Worm (Caenorhabditis elegans): ENCODE results near the gene bcl-11.

bcl-11 gene

DNA sequence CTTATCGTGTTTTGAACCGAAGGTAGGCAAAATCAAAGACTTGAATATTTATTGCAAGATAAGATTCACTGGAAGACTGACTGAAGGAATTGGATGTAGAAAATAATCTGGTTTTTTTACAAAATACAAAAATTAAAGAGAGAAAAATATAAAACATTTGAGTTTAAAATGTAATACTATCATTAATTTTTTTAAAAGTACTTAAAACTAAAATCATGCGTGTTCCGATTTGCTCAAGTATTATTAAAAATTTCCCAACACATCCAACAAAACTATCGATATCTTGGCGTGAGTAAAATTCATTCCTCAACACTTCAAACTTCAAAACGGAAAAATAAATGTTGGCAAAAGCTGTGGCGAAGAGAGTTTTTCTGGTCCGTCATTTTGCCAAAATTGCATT, 34.3 kb downstream of the bcl-11 start, which contains the start of gene F57F4.1:
Gene F57F4.1, plus strand, starts transcription at position 301 of the 400 bp plus-strand sequence.
- TF ChIP-seq hlh-30 (tag; optimal IDR thresholded peaks at IDR 0.05; ENCODE audit: insufficient read depth) (no peak), odd-2 (tag; optimal IDR thresholded peaks at IDR 0.05) (no peak), unc-3 (GFP tag; conservative IDR thresholded peaks at IDR 0.05) (no peak), unc-3 (tag; optimal IDR thresholded peaks at IDR 0.05) (no peak), nfya-1 (tag; optimal IDR thresholded peaks at IDR 0.05) (no peak), ceh-45 (GFP tag; IDR thresholded peaks at IDR 0.05) (no peak), nhr-11 (tag; optimal IDR thresholded peaks at IDR 0.05) (no peak), ceh-6 (GFP tag; optimal IDR thresholded peaks at IDR 0.05) (no peak), hlh-13 (GFP tag; optimal IDR thresholded peaks at IDR 0.05) (no peak), ceh-19 (GFP tag; optimal IDR thresholded peaks at IDR 0.05) (no peak), ttx-3 (tag; optimal IDR thresholded peaks at IDR 0.05) (no peak), T23F11.4 (GFP tag; optimal IDR thresholded peaks at IDR 0.05) (no peak), mec-3 (tag; optimal IDR thresholded peaks at IDR 0.05; ENCODE audit: borderline replicate concordance) (no peak), ceh-18 (tag; optimal IDR thresholded peaks at IDR 0.05) (no peak), fkh-6 (tag; optimal IDR thresholded peaks at IDR 0.05) (no peak)

ce11 chrV:6398922-6399321, 43.1 kb downstream of the bcl-11 start:
- TF ChIP-seq ceh-2 (tag; optimal IDR thresholded peaks at IDR 0.05) (no peak), gmeb-2 (tag; optimal IDR thresholded peaks at IDR 0.05) (no peak), hlh-30 (tag; optimal IDR thresholded peaks at IDR 0.05; ENCODE audit: insufficient read depth) (no peak), pha-4 (tag; optimal IDR thresholded peaks at IDR 0.05) (no peak), pag-3 (tag; optimal IDR thresholded peaks at IDR 0.05; ENCODE audit: borderline replicate concordance) (no peak), syd-9 (tag; optimal IDR thresholded peaks at IDR 0.05) (no peak), eyg-1 (tag; optimal IDR thresholded peaks at IDR 0.05) (no peak), rnt-1 (tag; optimal IDR thresholded peaks at IDR 0.05) (no peak), hlh-15 (tag; optimal IDR thresholded peaks at IDR 0.05) (no peak), ceh-24 (tag; optimal IDR thresholded peaks at IDR 0.05) (no peak), fkh-6 (tag; optimal IDR thresholded peaks at IDR 0.05) (no peak), nfya-1 (tag; optimal IDR thresholded peaks at IDR 0.05) (no peak), ahr-1 (tag; optimal IDR thresholded peaks at IDR 0.05) (no peak), dmd-4 (tag; optimal IDR thresholded peaks at IDR 0.05; ENCODE audit: borderline replicate concordance) (no peak), F13H6.1 (tag; optimal IDR thresholded peaks at IDR 0.05) (no peak), hlh-8 (tag; optimal IDR thresholded peaks at IDR 0.05) (no peak), ztf-16 (tag; optimal IDR thresholded peaks at IDR 0.05) (no peak), ceh-9 (tag; optimal IDR thresholded peaks at IDR 0.05) (no peak)

DNA sequence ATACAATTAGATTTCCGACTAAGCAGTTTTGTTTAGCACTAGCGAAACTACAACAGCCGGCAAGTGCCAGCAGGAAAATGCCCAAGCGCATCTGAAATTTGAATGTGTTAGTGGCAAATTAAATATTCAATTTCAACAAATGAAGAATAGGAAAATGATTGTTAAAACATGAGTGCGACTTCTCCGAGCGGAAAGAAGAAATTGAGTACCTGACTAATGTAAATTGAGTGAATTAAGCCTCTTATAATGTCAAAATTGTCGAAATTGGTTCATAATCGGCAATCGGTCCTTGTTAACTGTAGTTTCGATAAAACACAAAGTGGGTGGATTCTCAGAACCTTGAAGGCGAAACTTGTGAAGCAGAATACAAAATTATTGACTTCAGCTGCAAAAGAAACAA, 44.0 kb downstream of the bcl-11 start, which contains the start of gene gfi-1:
Gene gfi-1, minus strand, starts transcription at position 101 of the 400 bp plus-strand sequence.
- TF ChIP-seq unc-55 (GFP tag; optimal IDR thresholded peaks at IDR 0.05), result no peak

- TF ChIP-seq npax-4 (tag; optimal IDR thresholded peaks at IDR 0.05) (no peak), pha-4 (tag; optimal IDR thresholded peaks at IDR 0.05) (no peak), hlh-13 (GFP tag; optimal IDR thresholded peaks at IDR 0.05) (no peak), Y22D7AL.16 (tag; optimal IDR thresholded peaks at IDR 0.05) (no peak), ceh-30 (tag; optimal IDR thresholded peaks at IDR 0.05) (no peak), pros-1 (tag; optimal IDR thresholded peaks at IDR 0.05) (no peak)
Measured at ce11 chrV:6400528-6400927, 44.7 kb downstream of the bcl-11 start.

DNA sequence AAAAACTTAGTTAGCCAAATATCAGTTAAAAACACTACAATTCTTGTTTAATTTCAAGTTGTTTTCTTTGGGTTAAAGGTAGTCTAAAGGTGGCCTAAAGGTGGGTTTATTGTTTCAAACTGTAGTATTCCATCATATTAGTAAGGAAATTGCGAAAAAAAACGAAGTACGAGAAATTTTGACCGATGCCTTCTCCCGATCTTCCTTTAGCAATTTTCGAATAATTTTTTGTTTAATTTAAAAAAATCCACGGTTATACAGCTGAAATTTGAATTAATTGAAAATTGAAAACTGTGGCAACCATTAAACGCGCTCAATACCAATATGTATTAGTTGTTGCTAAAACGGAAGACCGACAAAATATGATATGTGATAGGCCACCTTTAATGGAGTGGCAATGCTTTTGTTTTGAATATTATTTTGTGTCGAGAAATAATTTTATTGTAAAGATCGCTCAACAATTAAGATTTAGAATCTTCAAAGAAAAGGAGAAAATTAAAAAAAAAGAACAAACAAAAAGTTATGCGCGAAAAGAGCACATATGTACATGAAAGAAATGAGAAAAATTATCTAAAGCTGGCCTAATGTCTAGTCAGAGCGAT, 45.2 kb downstream of the bcl-11 start:
- TF ChIP-seq sox-2 (GFP tag; IDR thresholded peaks at IDR 0.05), result no peak
- no peak for TF ChIP-seq che-1 (tag; optimal IDR thresholded peaks at IDR 0.05)
- TF ChIP-seq ttx-3 (tag; optimal IDR thresholded peaks at IDR 0.05), result no peak
- TF ChIP-seq lim-6 (tag; optimal IDR thresholded peaks at IDR 0.05), result no peak
- no peak for TF ChIP-seq Y22D7AL.16 (tag; optimal IDR thresholded peaks at IDR 0.05)
- no peak for TF ChIP-seq K09A11.1 (tag; optimal IDR thresholded peaks at IDR 0.05; ENCODE audit: insufficient read depth)
- no peak for TF ChIP-seq pag-3 (tag; optimal IDR thresholded peaks at IDR 0.05; ENCODE audit: borderline replicate concordance)
- no peak for TF ChIP-seq fkh-6 (tag; optimal IDR thresholded peaks at IDR 0.05)
- TF ChIP-seq unc-55 (GFP tag; optimal IDR thresholded peaks at IDR 0.05), result no peak
- no peak for TF ChIP-seq fax-1 (tag; optimal IDR thresholded peaks at IDR 0.05)
- no peak for TF ChIP-seq hlh-6 (tag; optimal IDR thresholded peaks at IDR 0.05)
- TF ChIP-seq tbx-7 (tag; optimal IDR thresholded peaks at IDR 0.05), result no peak
- no peak for TF ChIP-seq mec-3 (tag; optimal IDR thresholded peaks at IDR 0.05; ENCODE audit: borderline replicate concordance)
- no peak for TF ChIP-seq hlh-15 (tag; optimal IDR thresholded peaks at IDR 0.05)
- no peak for TF ChIP-seq npax-4 (tag; optimal IDR thresholded peaks at IDR 0.05)
- TF ChIP-seq ceh-48 (tag; optimal IDR thresholded peaks at IDR 0.05), result no peak
- no peak for TF ChIP-seq tbx-2 (tag; optimal IDR thresholded peaks at IDR 0.05)
- TF ChIP-seq C38D4.7 (GFP tag; optimal IDR thresholded peaks at IDR 0.05), result no peak
